Worm (Caenorhabditis elegans) whole organism, mixed stage, embryonic: Measurements from ENCODE around the gene F47D12.9.

Experiments used
- M03D4.4 ChIP-seq: sonication (generic microtip); optimal IDR thresholded peaks from 2 replicates; lab custom pipeline; 2017; ENCODE audit warnings: mild to moderate bottlenecking, missing genetic modification characterization, missing compliant biosample characterization
- bed-3 ChIP-seq: fragments of 200-800 bp; sonication (Bioruptor generic); optimal IDR thresholded peaks from 3 replicates; lab custom pipeline; 2018; ENCODE audit warnings: mild to moderate bottlenecking, missing genetic modification characterization, moderate library complexity, missing compliant biosample characterization
- blmp-1 ChIP-seq: fragments of 150-350 bp; optimal IDR thresholded peaks from 2 replicates; lab custom pipeline; 2014; ENCODE audit warnings: missing biosample characterization, missing genetic modification characterization
- ceh-39 ChIP-seq: fragments of 150-350 bp; optimal IDR thresholded peaks from 2 replicates; lab custom pipeline; 2014; ENCODE audit warnings: missing biosample characterization, missing genetic modification characterization
- ceh-43 ChIP-seq: fragments of 200-800 bp; sonication (Bioruptor generic); optimal IDR thresholded peaks from 2 replicates; lab custom pipeline; 2018; ENCODE audit warnings: mild to moderate bottlenecking, missing genetic modification characterization, moderate library complexity, missing compliant biosample characterization
- ceh-83 ChIP-seq: fragments of 200-800 bp; sonication (Bioruptor generic); optimal IDR thresholded peaks from 2 replicates; lab custom pipeline; 2018; ENCODE audit warnings: mild to moderate bottlenecking, missing genetic modification characterization, missing compliant biosample characterization
- ces-1 ChIP-seq: fragments of 150-350 bp; optimal IDR thresholded peaks from 2 replicates; lab custom pipeline; 2014; ENCODE audit warnings: missing biosample characterization, missing genetic modification reagents, missing genetic modification characterization
- cnd-1 ChIP-seq: fragments of 200-800 bp; sonication (Bioruptor generic); optimal IDR thresholded peaks from 2 replicates; lab custom pipeline; 2018; ENCODE audit warnings: mild to moderate bottlenecking, missing genetic modification characterization, missing compliant biosample characterization
- drap-1 ChIP-seq: fragments of 200-800 bp; sonication (Bioruptor generic); optimal IDR thresholded peaks from 3 replicates; lab custom pipeline; 2018; ENCODE audit warnings: mild to moderate bottlenecking, missing genetic modification characterization, missing compliant biosample characterization
- elt-1 ChIP-seq: sonication (generic microtip); optimal IDR thresholded peaks from 2 replicates; lab custom pipeline; 2017; ENCODE audit warnings: missing genetic modification characterization, mild to moderate bottlenecking, missing compliant biosample characterization, antibody characterized with exemption, moderate library complexity, borderline replicate concordance; ENCODE audit not compliant: insufficient read depth
- flh-1 ChIP-seq: fragments of 200-800 bp; sonication (Bioruptor generic); optimal IDR thresholded peaks from 2 replicates; lab custom pipeline; 2018; ENCODE audit warnings: mild to moderate bottlenecking, missing genetic modification characterization, moderate library complexity, missing compliant biosample characterization
- ham-2 ChIP-seq: fragments of 200-800 bp; sonication (Bioruptor generic); optimal IDR thresholded peaks from 2 replicates; lab custom pipeline; 2018; ENCODE audit warnings: mild to moderate bottlenecking, missing genetic modification characterization, missing compliant biosample characterization
- hlh-1 ChIP-seq: fragments of 150-350 bp; optimal IDR thresholded peaks from 2 replicates; lab custom pipeline; 2014; ENCODE audit warnings: missing biosample characterization, missing genetic modification reagents, missing genetic modification characterization
- lin-13 ChIP-seq: fragments of 150-350 bp; optimal IDR thresholded peaks from 2 replicates; lab custom pipeline; 2014; ENCODE audit warnings: missing biosample characterization, missing genetic modification characterization
- lin-32 ChIP-seq: fragments of 200-800 bp; sonication (Bioruptor generic); optimal IDR thresholded peaks from 2 replicates; lab custom pipeline; 2018; ENCODE audit warnings: mild to moderate bottlenecking, missing genetic modification characterization, missing compliant biosample characterization
- lsy-2 ChIP-seq: fragments of 150-350 bp; optimal IDR thresholded peaks from 2 replicates; lab custom pipeline; 2014; ENCODE audit warnings: missing biosample characterization, missing genetic modification characterization
- mab-5 ChIP-seq: fragments of 150-350 bp; optimal IDR thresholded peaks from 2 replicates; lab custom pipeline; 2014; ENCODE audit warnings: missing biosample characterization, missing genetic modification characterization
- mep-1 ChIP-seq: fragments of 150-350 bp; optimal IDR thresholded peaks from 2 replicates; lab custom pipeline; 2017; ENCODE audit warnings: missing biosample characterization, missing genetic modification reagents, missing genetic modification characterization, inconsistent platforms
- mls-2 ChIP-seq: sonication (generic microtip); optimal IDR thresholded peaks from 2 replicates; lab custom pipeline; 2016; ENCODE audit warnings: mild to moderate bottlenecking, missing genetic modification characterization, moderate library complexity, missing compliant biosample characterization
- nhr-12 ChIP-seq: fragments of 150-350 bp; optimal IDR thresholded peaks from 2 replicates; lab custom pipeline; 2014; ENCODE audit warnings: missing biosample characterization, missing genetic modification characterization
- nhr-2 ChIP-seq: fragments of 150-350 bp; optimal IDR thresholded peaks from 2 replicates; lab custom pipeline; 2014; ENCODE audit warnings: missing biosample characterization, missing genetic modification characterization
- nhr-237 ChIP-seq: fragments of 150-350 bp; optimal IDR thresholded peaks from 2 replicates; lab custom pipeline; 2014; ENCODE audit warnings: missing biosample characterization, missing genetic modification characterization
- nhr-28 ChIP-seq: fragments of 150-350 bp; optimal IDR thresholded peaks from 2 replicates; lab custom pipeline; 2014; ENCODE audit warnings: missing biosample characterization, missing genetic modification characterization
- nhr-76 ChIP-seq: sonication (generic microtip); optimal IDR thresholded peaks from 2 replicates; lab custom pipeline; 2017; ENCODE audit warnings: missing biosample characterization, missing genetic modification characterization
- pha-4 ChIP-seq: fragments of 150-350 bp; optimal IDR thresholded peaks from 2 replicates; lab custom pipeline; 2018; ENCODE audit warnings: missing biosample characterization, missing genetic modification reagents, missing genetic modification characterization
- sem-2 ChIP-seq: fragments of 200-800 bp; sonication (Bioruptor generic); optimal IDR thresholded peaks from 2 replicates; lab custom pipeline; 2018; ENCODE audit warnings: mild to moderate bottlenecking, missing genetic modification characterization, missing compliant biosample characterization
- snpc-4 ChIP-seq: fragments of 150-350 bp; optimal IDR thresholded peaks from 2 replicates; lab custom pipeline; 2014; ENCODE audit warnings: missing biosample characterization, missing genetic modification characterization
- sptf-1 ChIP-seq: sonication (generic microtip); optimal IDR thresholded peaks from 2 replicates; lab custom pipeline; 2017; ENCODE audit warnings: mild to moderate bottlenecking, missing genetic modification characterization, moderate library complexity, missing compliant biosample characterization
- tbx-8 ChIP-seq: fragments of 200-800 bp; sonication (Bioruptor generic); optimal IDR thresholded peaks from 2 replicates; lab custom pipeline; 2018; ENCODE audit warnings: mild to moderate bottlenecking, missing genetic modification characterization, moderate library complexity, missing compliant biosample characterization
- unc-120 ChIP-seq: sonication (generic microtip); optimal IDR thresholded peaks from 2 replicates; lab custom pipeline; 2017; ENCODE audit warnings: missing genetic modification characterization, missing compliant biosample characterization; ENCODE audit not compliant: poor library complexity, severe bottlenecking
- unc-39 ChIP-seq: fragments of 150-350 bp; optimal IDR thresholded peaks from 2 replicates; lab custom pipeline; 2014; ENCODE audit warnings: missing biosample characterization, missing genetic modification characterization
- unc-62 ChIP-seq: fragments of 150-350 bp; optimal IDR thresholded peaks from 2 replicates; lab custom pipeline; 2014; ENCODE audit warnings: missing biosample characterization, missing genetic modification reagents, missing genetic modification characterization
- zip-8 ChIP-seq: fragments of 150-350 bp; optimal IDR thresholded peaks from 2 replicates; lab custom pipeline; 2014; ENCODE audit warnings: missing biosample characterization, missing genetic modification characterization
- ztf-11 ChIP-seq: fragments of 150-350 bp; optimal IDR thresholded peaks from 2 replicates; lab custom pipeline; 2014; ENCODE audit warnings: missing biosample characterization, missing genetic modification characterization

The F47D12.9 gene

DNA sequence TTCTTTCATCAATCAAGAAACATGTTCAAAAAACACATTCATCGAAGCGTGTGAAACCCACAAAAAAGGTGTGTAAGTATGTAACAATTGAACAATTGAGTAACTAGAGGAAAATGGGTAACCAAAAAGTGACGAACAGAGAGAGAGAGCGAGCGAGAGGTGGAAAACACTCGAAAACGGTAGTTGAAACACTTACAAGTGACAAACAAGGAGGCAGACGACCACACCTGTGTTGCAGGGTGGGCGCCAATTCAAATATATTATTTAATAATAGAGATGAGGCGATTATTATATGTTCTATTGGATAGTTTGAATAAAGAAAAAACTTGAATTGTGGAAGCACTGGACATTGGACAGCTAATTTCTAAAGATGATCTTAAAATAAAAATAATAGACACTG is 13.8 kb downstream of the F47D12.9 start:
- TF ChIP-seq ceh-43: no peak
- no peak for TF ChIP-seq ztf-11
- TF ChIP-seq nhr-2 (tag; lab: Kevin White, UChicago): no peak

DNA sequence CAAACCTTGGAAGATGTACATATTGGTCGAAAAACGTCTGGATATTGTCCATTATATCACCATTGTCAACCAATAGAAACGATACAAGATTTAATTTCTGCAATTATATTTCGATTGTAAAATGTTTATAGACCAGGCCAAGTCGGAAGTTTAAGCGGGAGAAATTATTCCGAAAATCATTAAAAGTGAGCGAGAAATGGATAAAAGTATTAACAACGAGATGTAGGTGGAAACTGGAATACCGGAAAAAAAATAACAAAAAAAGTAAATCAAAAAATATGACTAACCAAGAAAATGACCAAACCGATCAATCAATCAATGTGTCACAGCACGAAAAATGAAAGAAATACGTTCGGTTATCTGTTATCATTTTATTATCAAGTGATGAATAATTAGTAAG is 16.0 kb downstream of the F47D12.9 start, which contains the start of gene F47D12.6:
F47D12.6 (minus strand) TSS at position 101 of the 400 bp plus-strand sequence.
- TF ChIP-seq ceh-43 (no peak), lin-32 (no peak), zip-8 (tag; lab: Kevin White, UChicago) (no peak), elt-1 (no peak), nhr-2 (tag; lab: Kevin White, UChicago) (no peak), lin-13 (tag; lab: Kevin White, UChicago) (no peak), ces-1 (no peak), ceh-83 (GFP tag; lab: Kevin White, UChicago) (no peak)

DNA sequence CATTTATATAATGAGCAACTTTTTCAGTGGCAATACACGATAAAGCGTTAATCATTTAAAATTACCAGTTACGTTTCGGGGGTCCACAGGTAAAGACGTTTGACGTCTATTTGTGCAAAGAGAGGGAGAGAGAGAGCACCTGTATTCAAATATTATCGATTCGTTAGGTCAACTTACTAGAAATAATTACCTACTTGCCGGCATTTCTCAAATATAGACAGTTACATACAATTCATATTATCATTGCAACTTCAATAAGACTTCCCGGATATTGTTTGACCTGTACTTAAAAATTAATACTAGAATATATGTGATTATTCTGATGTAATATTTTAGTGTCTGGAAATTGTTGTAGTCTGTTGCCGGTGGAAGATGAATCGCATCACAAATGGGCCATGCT is 17.3 kb downstream of the F47D12.9 start, which contains the start of gene gadr-3:
gadr-3 (minus strand) TSS at position 101 of the 400 bp plus-strand sequence.
- no peak for TF ChIP-seq ceh-39 (tag; lab: Kevin White, UChicago)
- no peak for TF ChIP-seq sem-2 (GFP tag; lab: Kevin White, UChicago)
- no peak for TF ChIP-seq ces-1
- no peak for TF ChIP-seq unc-120 (tag; lab: Kevin White, UChicago)
- no peak for TF ChIP-seq lin-32
- no peak for TF ChIP-seq unc-39 (tag; lab: Kevin White, UChicago)
- TF ChIP-seq drap-1 (GFP tag; lab: Kevin White, UChicago): no peak
- no peak for TF ChIP-seq ztf-11
- no peak for TF ChIP-seq lsy-2 (tag; lab: Kevin White, UChicago)
- no peak for TF ChIP-seq pha-4 (tag; lab: Kevin White, UChicago)
- TF ChIP-seq lin-13 (tag; lab: Kevin White, UChicago): no peak
- no peak for TF ChIP-seq ceh-83 (GFP tag; lab: Kevin White, UChicago)
- TF ChIP-seq nhr-2 (tag; lab: Kevin White, UChicago): no peak
- TF ChIP-seq flh-1 (GFP tag; lab: Kevin White, UChicago): no peak
- no peak for TF ChIP-seq M03D4.4 (tag; lab: Kevin White, UChicago)
- no peak for TF ChIP-seq tbx-8
- no peak for TF ChIP-seq sptf-1
- TF ChIP-seq, all 35 proteins: peak for 0

DNA sequence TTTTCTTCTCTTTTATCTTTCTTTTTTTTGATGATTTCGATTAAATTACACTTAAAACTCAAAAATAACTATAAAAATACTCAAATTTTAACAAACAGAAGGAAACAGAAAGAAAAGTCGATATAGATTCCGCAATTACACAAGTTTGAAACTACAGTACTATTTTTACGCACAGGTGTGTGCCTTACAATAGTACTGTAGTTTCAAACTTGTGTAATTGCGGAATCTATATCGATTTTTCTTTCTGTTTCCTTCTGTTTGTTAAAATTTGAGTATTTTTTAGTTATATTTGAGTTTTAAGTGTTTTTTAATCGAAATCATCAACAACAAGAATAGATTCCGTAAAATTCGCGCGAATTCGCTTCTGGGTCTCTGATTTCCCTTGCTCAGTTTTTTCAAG is 20.2 kb downstream of the F47D12.9 start:
- TF ChIP-seq nhr-76 (tag; lab: Kevin White, UChicago) (no peak), lin-13 (tag; lab: Kevin White, UChicago) (no peak), ztf-11 (no peak), mab-5 (tag; lab: Kevin White, UChicago) (no peak)

DNA sequence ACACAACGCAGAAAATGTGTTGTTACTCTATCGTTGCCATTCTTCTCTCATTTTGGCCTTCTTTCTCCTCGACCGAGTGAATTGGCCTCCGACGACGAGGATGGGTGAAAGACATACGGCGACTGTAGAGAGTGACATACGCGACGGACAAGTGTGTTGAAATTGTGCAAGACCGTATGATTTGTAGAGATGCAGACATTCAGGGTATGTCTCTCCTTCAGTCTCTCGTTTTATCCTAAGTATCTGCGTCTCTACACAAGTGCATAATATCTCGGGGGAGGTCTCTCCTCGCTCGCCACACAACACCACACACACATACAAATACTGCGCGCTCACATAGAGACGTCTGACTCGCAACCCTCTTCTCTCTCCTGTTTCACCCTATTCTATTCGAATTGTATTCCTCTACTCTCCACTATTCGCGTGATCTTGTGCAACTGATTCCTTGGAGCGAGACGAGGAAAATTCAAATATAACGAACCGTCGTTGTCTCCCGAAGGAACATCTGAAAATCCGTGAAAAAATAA is 23.0 kb downstream of the F47D12.9 start, which contains the start of gene hmg-1.2:
hmg-1.2 (plus strand) TSS at position 311 of the 527 bp plus-strand sequence.
- no peak for TF ChIP-seq nhr-28
- TF ChIP-seq nhr-2 (tag; lab: Kevin White, UChicago): no peak
- TF ChIP-seq flh-1 (GFP tag; lab: Kevin White, UChicago): no peak
- TF ChIP-seq lin-32: no peak
- TF ChIP-seq blmp-1 (tag; lab: Kevin White, UChicago): peak; percentile 13
- no peak for TF ChIP-seq bed-3 (GFP tag; lab: Kevin White, UChicago)
- TF ChIP-seq nhr-237 (tag; lab: Kevin White, UChicago): peak; percentile 56
- TF ChIP-seq ztf-11: no peak
- TF ChIP-seq unc-62 (GFP tag; lab: Kevin White, UChicago): peak; percentile 92
- peak; percentile 0 for TF ChIP-seq pha-4 (tag; lab: Kevin White, UChicago)
- TF ChIP-seq hlh-1: no peak
- TF ChIP-seq M03D4.4 (tag; lab: Kevin White, UChicago): no peak
- no peak for TF ChIP-seq elt-1
- peak; percentile 68 for TF ChIP-seq lsy-2 (tag; lab: Kevin White, UChicago)
- no peak for TF ChIP-seq snpc-4 (tag; lab: Kevin White, UChicago)
- no peak for TF ChIP-seq mab-5 (tag; lab: Kevin White, UChicago)
- peak; percentile 67 for TF ChIP-seq lin-13 (tag; lab: Kevin White, UChicago)
- TF ChIP-seq sptf-1: peak; percentile 62
- TF ChIP-seq ceh-39 (tag; lab: Kevin White, UChicago): peak; percentile 4
- TF ChIP-seq tbx-8: no peak
- peak; percentile 65 for TF ChIP-seq mls-2
- TF ChIP-seq ceh-83 (GFP tag; lab: Kevin White, UChicago): no peak
- TF ChIP-seq unc-120 (tag; lab: Kevin White, UChicago): peak; percentile 82
- TF ChIP-seq ham-2 (GFP tag; lab: Kevin White, UChicago): peak; percentile 11
- no peak for TF ChIP-seq ceh-43
- TF ChIP-seq mep-1 (tag; lab: Kevin White, UChicago): no peak
- TF ChIP-seq unc-39 (tag; lab: Kevin White, UChicago): peak; percentile 32
- peak; percentile 74 for TF ChIP-seq ces-1
- peak; percentile 59 for TF ChIP-seq drap-1 (GFP tag; lab: Kevin White, UChicago)
- TF ChIP-seq nhr-12 (tag; lab: Kevin White, UChicago): no peak
- peak; percentile 73 for TF ChIP-seq cnd-1
